Worm (Caenorhabditis elegans) whole organism, L1 larva: ENCODE results near the gene H43I07.1.
"Not testable (repeated sequence)": the region's sequence is repeated elsewhere in the genome, so short reads cannot be mapped to it uniquely, and the experiment has no call there.

ENCODE experiments used
- C04F5.9 ChIP-seq: sonication (generic microtip); optimal IDR thresholded peaks from 2 replicates; lab custom pipeline; 2016; ENCODE audit warnings: missing genetic modification characterization, missing compliant biosample characterization
- C16A3.4 ChIP-seq: fragments of 150-350 bp; optimal IDR thresholded peaks from 2 replicates; lab custom pipeline; 2014; ENCODE audit warnings: missing biosample characterization, missing genetic modification characterization
- F16B12.6 ChIP-seq: fragments of 150-350 bp; optimal IDR thresholded peaks from 2 replicates; lab custom pipeline; 2014; ENCODE audit warnings: missing biosample characterization, missing genetic modification characterization
- alr-1 ChIP-seq: fragments of 200-800 bp; sonication (Bioruptor generic); optimal IDR thresholded peaks from 2 replicates; lab custom pipeline; 2018; ENCODE audit warnings: borderline replicate concordance, mild to moderate bottlenecking, missing genetic modification characterization, missing compliant biosample characterization
- aly-2 ChIP-seq: fragments of 150-350 bp; optimal IDR thresholded peaks from 2 replicates; lab custom pipeline; 2014; ENCODE audit warnings: missing biosample characterization, missing genetic modification characterization
- ama-1 ChIP-seq: fragments of 150-350 bp; optimal IDR thresholded peaks from 2 replicates; lab custom pipeline; 2014
- blmp-1 ChIP-seq: fragments of 150-350 bp; optimal IDR thresholded peaks from 2 replicates; lab custom pipeline; 2014; ENCODE audit warnings: missing biosample characterization, missing genetic modification characterization
- ceh-63 ChIP-seq: fragments of 200-800 bp; sonication (Bioruptor generic); optimal IDR thresholded peaks from 2 replicates; lab custom pipeline; 2018; ENCODE audit warnings: mild to moderate bottlenecking, missing genetic modification characterization, missing compliant biosample characterization
- ces-1 ChIP-seq: fragments of 150-350 bp; optimal IDR thresholded peaks from 2 replicates; lab custom pipeline; 2014; ENCODE audit warnings: missing biosample characterization, missing genetic modification reagents, missing genetic modification characterization
- dsc-1 ChIP-seq: sonication (generic microtip); optimal IDR thresholded peaks from 2 replicates; lab custom pipeline; 2016; ENCODE audit warnings: mild to moderate bottlenecking, missing genetic modification characterization, missing compliant biosample characterization
- efl-1 ChIP-seq, 4 experiments: fragments of 150-350 bp; optimal IDR thresholded peaks in 3 of 4; peaks in 1 of 4; 1 replicate in 1 of 4; 2 replicates in 3 of 4; lab custom pipeline; 2014; ENCODE audit warnings: missing biosample characterization in 2 of 4, missing genetic modification characterization in 2 of 4, missing genetic modification reagents in 2 of 4
- ets-5 ChIP-seq: fragments of 200-800 bp; sonication (Bioruptor generic); IDR thresholded peaks from 2 replicates; pipeline ENCODE4 v1.3.6; 2022; ENCODE audit warnings: missing genetic modification characterization, missing compliant biosample characterization
- fkh-10 ChIP-seq: sonication (generic microtip); optimal IDR thresholded peaks from 2 replicates; lab custom pipeline; 2017; ENCODE audit warnings: missing biosample characterization, missing genetic modification reagents, missing genetic modification characterization
- fkh-8 ChIP-seq: sonication (generic microtip); optimal IDR thresholded peaks from 2 replicates; lab custom pipeline; 2016; ENCODE audit warnings: mild to moderate bottlenecking, missing genetic modification characterization, missing compliant biosample characterization
- fos-1 ChIP-seq: fragments of 150-350 bp; optimal IDR thresholded peaks from 2 replicates; lab custom pipeline; 2014; ENCODE audit warnings: missing biosample characterization, missing genetic modification characterization
- hlh-17 ChIP-seq: fragments of 200-800 bp; sonication (Bioruptor generic); optimal IDR thresholded peaks from 2 replicates; lab custom pipeline; 2018; ENCODE audit warnings: missing genetic modification characterization, mild to moderate bottlenecking, missing compliant biosample characterization, moderate library complexity, borderline replicate concordance
- irx-1 ChIP-seq: sonication (generic microtip); optimal IDR thresholded peaks from 2 replicates; lab custom pipeline; 2016; ENCODE audit warnings: missing genetic modification characterization, missing compliant biosample characterization
- lin-14 ChIP-seq: fragments of 200-800 bp; sonication (Bioruptor generic); optimal IDR thresholded peaks from 2 replicates; lab custom pipeline; 2018; ENCODE audit warnings: mild to moderate bottlenecking, missing genetic modification characterization, moderate library complexity, missing compliant biosample characterization
- mdl-1 ChIP-seq, 2 experiments: fragments of 150-350 bp; optimal IDR thresholded peaks; 2 replicates each; lab custom pipeline; 2014 to 2017; ENCODE audit warnings: missing biosample characterization in 2 of 2, missing genetic modification characterization in 2 of 2, inconsistent platforms in 1 of 2
- nhr-11 ChIP-seq: fragments of 150-350 bp; optimal IDR thresholded peaks from 2 replicates; lab custom pipeline; 2014; ENCODE audit warnings: missing biosample characterization, missing genetic modification characterization
- nhr-12 ChIP-seq: sonication (generic microtip); optimal IDR thresholded peaks from 2 replicates; lab custom pipeline; 2017; ENCODE audit warnings: missing biosample characterization, missing genetic modification characterization
- nhr-47 ChIP-seq: sonication (generic microtip); optimal IDR thresholded peaks from 2 replicates; lab custom pipeline; 2016; ENCODE audit warnings: mild to moderate bottlenecking, missing genetic modification characterization, moderate library complexity, missing compliant biosample characterization
- nhr-76 ChIP-seq: sonication (generic microtip); optimal IDR thresholded peaks from 2 replicates; lab custom pipeline; 2017; ENCODE audit warnings: missing biosample characterization, missing genetic modification characterization
- nhr-84 ChIP-seq: sonication (generic microtip); optimal IDR thresholded peaks from 2 replicates; lab custom pipeline; 2017; ENCODE audit warnings: missing biosample characterization, missing genetic modification characterization
- nhr-90 ChIP-seq: sonication (generic microtip); optimal IDR thresholded peaks from 2 replicates; lab custom pipeline; 2016; ENCODE audit warnings: mild to moderate bottlenecking, missing genetic modification characterization, missing compliant biosample characterization; ENCODE audit not compliant: poor library complexity
- pax-3 ChIP-seq: fragments of 200-800 bp; sonication (Bioruptor generic); optimal IDR thresholded peaks from 2 replicates; lab custom pipeline; 2018; ENCODE audit warnings: mild to moderate bottlenecking, missing genetic modification characterization, moderate library complexity, missing compliant biosample characterization
- rnt-1 ChIP-seq: sonication (generic microtip); optimal IDR thresholded peaks from 2 replicates; lab custom pipeline; 2016; ENCODE audit warnings: mild to moderate bottlenecking, missing genetic modification characterization, moderate library complexity, missing compliant biosample characterization
- snu-23 ChIP-seq: sonication (generic microtip); optimal IDR thresholded peaks from 2 replicates; lab custom pipeline; 2016; ENCODE audit warnings: missing genetic modification characterization, missing compliant biosample characterization
- sox-4 ChIP-seq: sonication (generic microtip); optimal IDR thresholded peaks from 2 replicates; lab custom pipeline; 2016; ENCODE audit warnings: missing genetic modification characterization, missing compliant biosample characterization
- sptf-1 ChIP-seq: fragments of 150-350 bp; optimal IDR thresholded peaks from 2 replicates; lab custom pipeline; 2014; ENCODE audit warnings: missing biosample characterization, missing genetic modification characterization
- sup-37 ChIP-seq: fragments of 200-800 bp; sonication (Bioruptor generic); optimal IDR thresholded peaks from 2 replicates; lab custom pipeline; 2018; ENCODE audit warnings: mild to moderate bottlenecking, missing genetic modification characterization, missing compliant biosample characterization
- swsn-7 ChIP-seq: sonication (generic microtip); optimal IDR thresholded peaks from 2 replicates; lab custom pipeline; 2016; ENCODE audit warnings: missing genetic modification characterization, missing compliant biosample characterization
- tlp-1 ChIP-seq: fragments of 150-350 bp; optimal IDR thresholded peaks from 2 replicates; lab custom pipeline; 2014; ENCODE audit warnings: missing biosample characterization, missing genetic modification characterization
- unc-130 ChIP-seq: fragments of 150-350 bp; optimal IDR thresholded peaks from 2 replicates; lab custom pipeline; 2017; ENCODE audit warnings: missing biosample characterization, missing genetic modification characterization, inconsistent platforms
- unc-30 ChIP-seq: sonication (generic microtip); optimal IDR thresholded peaks from 2 replicates; lab custom pipeline; 2017; ENCODE audit warnings: missing biosample characterization, missing genetic modification characterization
- unc-62 ChIP-seq: fragments of 150-350 bp; optimal IDR thresholded peaks from 2 replicates; lab custom pipeline; 2014; ENCODE audit warnings: missing biosample characterization, missing genetic modification reagents, missing genetic modification characterization
- unc-86 ChIP-seq: sonication (generic microtip); optimal IDR thresholded peaks from 2 replicates; lab custom pipeline; 2016; ENCODE audit warnings: missing genetic modification characterization, missing compliant biosample characterization
- unc-98 ChIP-seq: fragments of 200-800 bp; sonication (Bioruptor generic); IDR thresholded peaks from 2 replicates; pipeline ENCODE4 v1.3.6; 2022; ENCODE audit warnings: missing genetic modification characterization, missing compliant biosample characterization
- zag-1 ChIP-seq: fragments of 150-350 bp; optimal IDR thresholded peaks from 2 replicates; lab custom pipeline; 2014; ENCODE audit warnings: missing biosample characterization, missing genetic modification characterization
- ztf-11 ChIP-seq, 2 experiments: sonication (generic microtip); optimal IDR thresholded peaks; 2 replicates each; lab custom pipeline; 2016 to 2017; ENCODE audit warnings: missing genetic modification characterization in 2 of 2, missing biosample characterization in 1 of 2, missing compliant biosample characterization in 1 of 2

Gene H43I07.1

DNA sequence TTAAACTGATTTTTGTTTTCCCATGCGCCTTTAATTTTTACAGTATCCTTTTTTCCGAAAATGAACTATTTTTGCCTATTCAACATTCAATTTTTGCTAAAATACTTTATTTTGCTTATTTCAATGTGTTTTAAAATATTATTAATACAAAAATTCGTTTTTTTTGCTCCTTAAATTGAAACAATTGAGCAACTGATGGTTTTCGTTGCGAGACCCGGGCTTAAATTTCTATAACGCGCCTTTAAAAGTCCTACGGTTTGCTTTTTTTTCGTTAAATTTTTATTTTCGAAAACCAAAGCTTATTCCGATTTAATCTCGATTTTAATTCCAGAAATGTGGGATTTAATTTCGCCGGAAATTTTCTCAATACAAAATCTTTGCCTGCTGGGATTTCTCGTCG, 9.2 kb upstream of the H43I07.1 start, which contains the start of gene algn-5:
Gene algn-5 (plus strand): TSS at position 295 of the 400 bp plus-strand sequence.
- TF ChIP-seq fkh-8 (tag; lab: Kevin White, UChicago): no peak
- TF ChIP-seq efl-1 (optimal IDR thresholded peaks at IDR 0.05; lab: Kevin White, UChicago): no peak
- no peak for TF ChIP-seq efl-1 (GFP tag; optimal IDR thresholded peaks at IDR 0.05 in 1 of 2; lab: Kevin White, UChicago)
- no peak for TF ChIP-seq unc-98 (GFP tag; lab: Robert Waterston, UW)
- TF ChIP-seq unc-86 (tag; lab: Kevin White, UChicago): no peak
- no peak for TF ChIP-seq rnt-1 (tag; lab: Kevin White, UChicago)
- TF ChIP-seq ces-1 (GFP tag; lab: Kevin White, UChicago): no peak
- TF ChIP-seq ceh-63 (GFP tag; lab: Kevin White, UChicago): no peak
- no peak for TF ChIP-seq ets-5
- no peak for TF ChIP-seq unc-62 (GFP tag; lab: Kevin White, UChicago)
- TF ChIP-seq nhr-84 (tag; lab: Kevin White, UChicago): no peak
- no peak for TF ChIP-seq nhr-47
- no peak for TF ChIP-seq zag-1

DNA sequence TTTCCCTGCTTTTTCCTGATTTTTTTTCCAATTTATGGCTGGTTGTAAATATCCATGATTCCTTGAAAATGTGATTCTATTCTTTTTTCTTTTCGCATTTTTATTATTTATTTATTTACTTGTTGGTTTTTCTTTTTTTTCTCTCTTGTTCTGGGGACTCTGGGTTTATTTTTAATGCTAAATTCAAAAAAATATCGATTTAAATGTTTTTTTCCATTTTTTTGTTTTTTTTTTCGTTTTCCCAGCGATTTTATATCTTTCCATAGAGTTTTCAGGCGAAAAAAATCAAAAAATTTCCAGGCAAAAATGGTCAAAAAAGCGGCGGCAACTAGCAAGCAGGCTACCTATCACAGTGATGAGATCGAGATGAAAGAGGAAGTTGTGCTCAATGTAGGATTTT, 5.3 kb upstream of the H43I07.1 start, which contains the start of gene rpac-40:
Gene rpac-40 (plus strand): TSS at position 301 of the 400 bp plus-strand sequence.
- TF ChIP-seq F16B12.6 (tag; lab: Kevin White, UChicago) (no peak), swsn-7 (no peak), nhr-12 (tag; lab: Kevin White, UChicago) (no peak), dsc-1 (tag; lab: Kevin White, UChicago) (no peak), fos-1 (tag; lab: Kevin White, UChicago) (no peak), rnt-1 (tag; lab: Kevin White, UChicago) (no peak), alr-1 (tag; lab: Kevin White, UChicago) (no peak), ets-5 (no peak), C04F5.9 (tag; lab: Kevin White, UChicago) (no peak), ztf-11 (tag; optimal IDR thresholded peaks at IDR 0.05; lab: Kevin White, UChicago) (no peak), blmp-1 (no peak), ceh-63 (GFP tag; lab: Kevin White, UChicago) (no peak), nhr-90 (tag; lab: Kevin White, UChicago) (no peak), sox-4 (tag; lab: Kevin White, UChicago) (no peak), unc-30 (no peak), sptf-1 (no peak), nhr-11 (tag; lab: Kevin White, UChicago) (no peak)
- TF ChIP-seq, all 84 proteins: peak for 0

DNA sequence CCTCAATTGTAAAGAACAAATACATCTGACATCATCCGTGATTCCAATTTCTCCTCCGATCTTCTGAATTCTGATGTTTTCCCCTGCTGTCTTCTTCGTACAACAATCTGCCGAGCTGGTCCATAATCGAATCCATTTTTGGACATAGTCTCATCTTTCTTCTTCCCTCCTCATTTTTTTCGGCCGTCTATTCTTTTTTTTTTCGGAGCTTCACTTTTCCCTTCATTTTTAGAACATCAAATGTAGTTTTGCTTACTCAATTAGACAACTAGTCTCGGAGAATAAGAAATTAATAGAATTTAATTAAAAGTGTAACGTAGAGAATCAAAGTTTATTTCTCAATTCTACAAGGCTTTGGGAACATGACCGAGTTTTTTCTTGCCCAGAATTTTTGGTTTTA, 7.0 kb downstream of the H43I07.1 start:
- peak; percentile 49 for TF ChIP-seq fkh-10 (GFP tag; lab: Kevin White, UChicago)
- no peak for TF ChIP-seq irx-1 (tag; lab: Kevin White, UChicago)
- no peak for TF ChIP-seq alr-1 (tag; lab: Kevin White, UChicago)
- no peak for TF ChIP-seq aly-2 (tag; lab: Kevin White, UChicago)
- peak; percentile 25 for TF ChIP-seq ces-1 (GFP tag; lab: Kevin White, UChicago)
- no peak for TF ChIP-seq sup-37 (GFP tag; lab: Kevin White, UChicago)
- no peak for TF ChIP-seq efl-1 (optimal IDR thresholded peaks at IDR 0.05; lab: Kevin White, UChicago)
- TF ChIP-seq efl-1 (GFP tag; optimal IDR thresholded peaks at IDR 0.05 in 1 of 2; lab: Kevin White, UChicago): no peak
- no peak for TF ChIP-seq nhr-76 (tag; lab: Kevin White, UChicago)
- TF ChIP-seq mdl-1 (tag; optimal IDR thresholded peaks at IDR 0.05; lab: Kevin White, UChicago): no peak
- TF ChIP-seq, all 84 proteins: peak for 2

DNA sequence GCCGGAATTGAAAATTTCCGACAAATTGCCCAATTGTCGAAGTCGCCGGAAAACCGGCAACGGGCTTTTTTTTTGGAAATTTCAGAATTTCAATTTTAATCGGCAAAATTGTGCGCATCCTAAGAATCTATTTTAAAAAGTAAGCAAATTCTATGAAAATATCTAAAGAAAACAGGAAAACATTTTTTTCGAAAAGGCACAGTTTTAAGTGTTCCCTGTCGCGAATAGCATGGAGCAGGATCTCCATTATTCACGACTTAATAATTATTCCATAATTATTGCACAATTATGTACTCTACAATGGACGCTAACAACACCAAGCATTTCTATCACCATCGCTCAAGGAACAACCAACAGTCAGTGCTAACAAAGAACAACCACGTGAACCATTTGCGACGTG, 11.3 kb downstream of the H43I07.1 start, which contains the start of gene H43I07.4:
Gene H43I07.4 (plus strand): TSS at position 301 of the 400 bp plus-strand sequence.
- TF ChIP-seq nhr-90 (tag; lab: Kevin White, UChicago); sox-4 (tag; lab: Kevin White, UChicago); hlh-17: not testable (repeated sequence)

DNA sequence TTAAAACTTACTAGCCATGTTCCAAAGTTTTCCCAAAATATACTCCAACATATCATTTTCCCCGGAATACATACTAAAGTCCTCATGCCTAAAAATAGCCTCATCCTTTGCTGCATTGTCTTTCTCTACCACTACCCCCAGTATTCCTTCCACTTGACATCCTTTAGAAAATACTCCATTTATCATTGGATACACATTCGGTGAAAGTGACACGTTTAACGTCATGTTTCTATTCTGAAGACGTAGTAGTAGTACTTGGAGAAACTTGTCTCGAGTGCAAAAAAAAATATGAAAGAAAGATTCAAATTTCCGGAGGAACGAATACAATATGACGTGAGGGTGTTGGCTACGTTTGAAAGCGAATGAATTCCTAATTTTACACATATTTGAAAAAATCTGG, 12.4 kb downstream of the H43I07.1 start:
- TF ChIP-seq hlh-17: no peak
- TF ChIP-seq C16A3.4 (tag; lab: Kevin White, UChicago): no peak
- no peak for TF ChIP-seq nhr-11 (tag; lab: Kevin White, UChicago)
- TF ChIP-seq F16B12.6 (tag; lab: Kevin White, UChicago): no peak
- TF ChIP-seq lin-14: no peak
- no peak for TF ChIP-seq pax-3
- no peak for TF ChIP-seq dsc-1 (tag; lab: Kevin White, UChicago)
- TF ChIP-seq unc-130 (tag; lab: Kevin White, UChicago): no peak
- TF ChIP-seq tlp-1 (tag; lab: Kevin White, UChicago): no peak
- no peak for TF ChIP-seq snu-23
- TF ChIP-seq ama-1: no peak
- no peak for TF ChIP-seq aly-2 (tag; lab: Kevin White, UChicago)
- TF ChIP-seq nhr-47: no peak
